Fruit fly (Drosophila melanogaster): ENCODE data around the gene CG7768.

CG7768 gene

DNA sequence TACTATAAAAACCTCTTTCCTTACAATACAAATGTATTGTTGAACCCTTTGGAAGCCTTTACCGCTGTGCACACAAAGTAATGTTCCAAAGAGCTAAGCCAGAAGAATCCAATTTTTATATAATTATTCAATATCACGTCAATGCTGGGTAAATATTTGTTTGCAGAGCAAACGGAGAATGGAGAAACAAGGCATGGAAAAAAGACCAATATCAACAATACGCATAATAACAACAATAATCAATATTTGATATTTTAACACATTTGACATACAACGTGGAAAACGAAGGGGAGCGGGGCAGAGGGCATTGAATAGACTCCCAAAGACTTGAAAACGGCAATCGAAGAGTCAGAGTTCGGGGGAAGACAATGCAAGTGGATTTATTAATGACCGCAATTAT lies 43.8 kb upstream of the CG7768 start (continued):
- peak; percentile 61 for TF ChIP-seq Hsf (GFP tag; optimal IDR thresholded peaks at IDR 0.05)
- TF ChIP-seq tap (tag; optimal IDR thresholded peaks at IDR 0.05), result peak; percentile 77
- peak; percentile 76 for TF ChIP-seq nau (GFP tag; optimal IDR thresholded peaks at IDR 0.05)
- TF ChIP-seq CG13296 (GFP tag; optimal IDR thresholded peaks at IDR 0.05), result no peak
- peak; percentile 53 for TF ChIP-seq CG2712 (tag; optimal IDR thresholded peaks at IDR 0.05)
- no peak for TF ChIP-seq lmd (GFP tag; IDR thresholded peaks at IDR 0.05)
- TF ChIP-seq sens-2 (GFP tag; IDR thresholded peaks at IDR 0.05), result no peak
- peak; percentile 2 for TF ChIP-seq ewg (GFP tag; optimal IDR thresholded peaks at IDR 0.05)
- TF ChIP-seq CG6765 (GFP tag; optimal IDR thresholded peaks at IDR 0.05), result peak; percentile 29
- 0 out of 2 replicates have a peak, but pooled peaks have one; percentile 21 for TF ChIP-seq E2f2 (GFP tag; IDR thresholded peaks at IDR 0.05)
- no peak for TF ChIP-seq Hr78 (GFP tag; optimal IDR thresholded peaks at IDR 0.05)
- TF ChIP-seq seq (GFP tag; IDR thresholded peaks at IDR 0.05), result peak; percentile 60; the same call in 1 of the 2 replicates

DNA sequence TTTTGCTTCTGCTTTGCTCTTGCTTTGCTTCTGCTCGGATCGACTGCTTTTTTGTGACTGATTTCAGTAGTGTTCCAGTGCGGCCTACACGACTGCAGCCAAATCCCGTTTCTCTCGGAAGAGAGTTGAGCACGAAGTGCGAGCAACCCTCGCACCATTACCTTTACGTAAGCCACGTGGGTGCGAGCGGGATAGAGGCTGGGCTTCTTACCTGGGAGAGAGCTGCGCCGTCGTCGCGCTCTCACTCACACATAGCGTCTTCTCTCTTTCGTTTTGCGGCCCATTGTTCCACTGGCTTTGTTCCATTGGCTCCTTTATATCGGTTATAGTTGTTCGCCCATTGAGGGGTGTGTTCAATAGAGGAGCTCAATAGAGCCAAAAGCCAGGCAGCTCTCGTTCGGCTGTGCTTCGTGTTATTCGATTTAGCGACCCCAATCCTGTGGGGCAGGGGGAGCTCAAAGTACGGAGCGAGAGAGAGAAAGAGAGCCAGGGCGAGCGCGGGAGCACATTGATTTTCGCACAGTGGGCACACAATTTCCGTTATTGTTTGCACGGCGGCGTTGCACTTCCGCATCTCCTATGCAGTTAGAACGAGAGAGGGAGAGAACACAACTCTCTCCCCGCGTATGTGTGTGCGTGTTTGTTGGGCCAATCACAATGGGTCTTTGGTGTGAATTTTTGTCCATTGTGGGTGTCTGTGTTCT lies 40.4 kb upstream of the CG7768 start:
- no peak for TF ChIP-seq tio (GFP tag; optimal IDR thresholded peaks at IDR 0.05)
- no peak for TF ChIP-seq BtbVII (GFP tag; optimal IDR thresholded peaks at IDR 0.05)
- TF ChIP-seq yki (optimal IDR thresholded peaks at IDR 0.05), result peak; percentile 38
- TF ChIP-seq ems (GFP tag; optimal IDR thresholded peaks at IDR 0.05), result no peak
- TF ChIP-seq CG34376 (GFP tag; optimal IDR thresholded peaks at IDR 0.05), result no peak
- peak; percentile 33; the same call in 1 of the 2 replicates for TF ChIP-seq Scr (GFP tag; IDR thresholded peaks at IDR 0.05; ENCODE audit: partially characterized antibody)
- no peak for TF ChIP-seq nau (GFP tag; optimal IDR thresholded peaks at IDR 0.05)
- TF ChIP-seq CG11398 (GFP tag; optimal IDR thresholded peaks at IDR 0.05), result no peak
- no peak for TF ChIP-seq Fer3 (tag; optimal IDR thresholded peaks at IDR 0.05)
- TF ChIP-seq mirr (GFP tag; optimal IDR thresholded peaks at IDR 0.05), result no peak
- no peak for TF ChIP-seq CG4730 (GFP tag; IDR thresholded peaks at IDR 0.05)
- TF ChIP-seq Gsc (GFP tag; IDR thresholded peaks at IDR 0.05), result no peak
- TF ChIP-seq Nf-YA (GFP tag; IDR thresholded peaks at IDR 0.05), result peak; percentile 87
- TF ChIP-seq zfh1 (GFP tag; IDR thresholded peaks at IDR 0.05), result no peak
- no peak for TF ChIP-seq CG30403 (GFP tag; optimal IDR thresholded peaks at IDR 0.05)
- no peak for TF ChIP-seq CG2889 (GFP tag; IDR thresholded peaks at IDR 0.05)
- TF ChIP-seq D19A (tag; optimal IDR thresholded peaks at IDR 0.05), result no peak
- TF ChIP-seq CG1529 (GFP tag; optimal IDR thresholded peaks at IDR 0.05), result no peak
- TF ChIP-seq ci (GFP tag; IDR thresholded peaks at IDR 0.05), result no peak; the same call in 2 of the 3 replicates
- TF ChIP-seq CG15696 (tag; optimal IDR thresholded peaks at IDR 0.05), result no peak
- no peak for TF ChIP-seq ind (GFP tag; optimal IDR thresholded peaks at IDR 0.05)
- no peak for TF ChIP-seq wek (GFP tag; optimal IDR thresholded peaks at IDR 0.05)
- no peak for TF ChIP-seq Hmx (GFP tag; optimal IDR thresholded peaks at IDR 0.05)
- no peak for TF ChIP-seq p53 (GFP tag; optimal IDR thresholded peaks at IDR 0.05)
- no peak for TF ChIP-seq CG16863 (GFP tag; optimal IDR thresholded peaks at IDR 0.05)
- TF ChIP-seq al (GFP tag; IDR thresholded peaks at IDR 0.05), result no peak
- TF ChIP-seq grau (tag; optimal IDR thresholded peaks at IDR 0.05), result no peak
- TF ChIP-seq CG32767 (GFP tag; IDR thresholded peaks at IDR 0.05), result no peak
- no peak for TF ChIP-seq sima (GFP tag; optimal IDR thresholded peaks at IDR 0.05)
- TF ChIP-seq CG10274 (GFP tag; optimal IDR thresholded peaks at IDR 0.05), result no peak
- TF ChIP-seq wor (GFP tag; IDR thresholded peaks at IDR 0.05), result no peak
- TF ChIP-seq sob (GFP tag; IDR thresholded peaks at IDR 0.05), result no peak
- TF ChIP-seq Side (GFP tag; optimal IDR thresholded peaks at IDR 0.05), result peak; percentile 1
- TF ChIP-seq aop (GFP tag; IDR thresholded peaks at IDR 0.05), result 0 out of 2 replicates have a peak, but pooled peaks have one; percentile 20
- TF ChIP-seq Bgb (GFP tag; IDR thresholded peaks at IDR 0.05; ENCODE audit: partially characterized antibody), result no peak; the same call in 1 of the 2 replicates
- TF ChIP-seq CG15011 (GFP tag; optimal IDR thresholded peaks at IDR 0.05), result no peak
- TF ChIP-seq Stat92E (GFP tag; optimal IDR thresholded peaks at IDR 0.05), result peak in 1 of 3 experiments; percentile 54
- TF ChIP-seq CG1647 (GFP tag; optimal IDR thresholded peaks at IDR 0.05), result no peak
- no peak for TF ChIP-seq dmrt99B (tag; optimal IDR thresholded peaks at IDR 0.05)

Measured in whole organism, embryonic.